Fruit fly (Drosophila melanogaster) whole organism, embryonic: ENCODE data around the gene stg1.

Source experiments
- Atf3 ChIP-seq: fragments of 200-800 bp; sonication (Bioruptor generic); optimal IDR thresholded peaks from 3 replicates; lab custom pipeline; 2016; ENCODE audit warnings: missing biosample characterization, missing genetic modification characterization
- Awh ChIP-seq: fragments of 200-800 bp; sonication (Bioruptor generic); IDR thresholded peaks from 2 replicates; pipeline ENCODE4, ENCODE4 v1.3.6; 2022; ENCODE audit warnings: missing biosample characterization, missing genetic modification characterization
- CG10209 ChIP-seq: fragments of 200-800 bp; sonication (Bioruptor generic); optimal IDR thresholded peaks from 3 replicates; lab custom pipeline; 2017; ENCODE audit warnings: missing biosample characterization, mild to moderate bottlenecking, missing genetic modification characterization, missing genetic modification reagents
- CG11398 ChIP-seq: fragments of 200-800 bp; sonication (Bioruptor generic); optimal IDR thresholded peaks from 2 replicates; lab custom pipeline; 2016; ENCODE audit warnings: missing biosample characterization, missing genetic modification characterization
- CG12744 ChIP-seq: fragments of 200-800 bp; sonication (Bioruptor generic); optimal IDR thresholded peaks from 2 replicates; lab custom pipeline; 2016; ENCODE audit warnings: missing biosample characterization, missing genetic modification characterization
- CG15514 ChIP-seq: fragments of 200-800 bp; sonication (Bioruptor generic); optimal IDR thresholded peaks from 3 replicates; lab custom pipeline; 2017; ENCODE audit warnings: missing biosample characterization, missing genetic modification characterization, mild to moderate bottlenecking, moderate library complexity, missing genetic modification reagents
- CG16813 ChIP-seq: fragments of 200-800 bp; sonication (Bioruptor generic); IDR thresholded peaks from 3 replicates; pipeline ENCODE4 v1.3.6; 2022; ENCODE audit warnings: missing biosample characterization, missing genetic modification characterization; ENCODE audit not compliant: partially characterized antibody
- CG16815 ChIP-seq: fragments of 200-800 bp; sonication (Bioruptor generic); optimal IDR thresholded peaks from 3 replicates; lab custom pipeline; 2017; ENCODE audit warnings: missing biosample characterization, mild to moderate bottlenecking, missing genetic modification characterization
- CG17186 ChIP-seq: fragments of 200-800 bp; sonication (Bioruptor generic); optimal IDR thresholded peaks from 3 replicates; lab custom pipeline; 2017; ENCODE audit warnings: missing biosample characterization, missing genetic modification reagents, missing genetic modification characterization
- CG1792 ChIP-seq: fragments of 200-800 bp; sonication (Bioruptor generic); optimal IDR thresholded peaks from 2 replicates; lab custom pipeline; 2016; ENCODE audit warnings: missing biosample characterization, missing genetic modification characterization
- CG31441 ChIP-seq: fragments of 200-800 bp; sonication (Bioruptor generic); IDR thresholded peaks from 2 replicates; pipeline ENCODE4 v1.3.6; 2022; ENCODE audit warnings: missing biosample characterization, missing genetic modification characterization
- CG32772 ChIP-seq: fragments of 200-800 bp; sonication (Bioruptor generic); IDR thresholded peaks from 2 replicates; pipeline ENCODE4 v1.3.6; 2022; ENCODE audit warnings: missing biosample characterization, missing genetic modification characterization
- CG3281 ChIP-seq: fragments of 200-800 bp; sonication (Bioruptor generic); optimal IDR thresholded peaks from 3 replicates; lab custom pipeline; 2017; ENCODE audit warnings: missing biosample characterization, mild to moderate bottlenecking, missing genetic modification characterization
- CG4707 ChIP-seq: fragments of 200-800 bp; sonication (Bioruptor generic); optimal IDR thresholded peaks from 2 replicates; lab custom pipeline; 2018; ENCODE audit warnings: missing biosample characterization, mild to moderate bottlenecking, missing genetic modification characterization, moderate library complexity
- CG6254 ChIP-seq: fragments of 200-800 bp; sonication (Bioruptor generic); optimal IDR thresholded peaks from 3 replicates; lab custom pipeline; 2017; ENCODE audit warnings: mild to moderate bottlenecking, missing biosample characterization, missing genetic modification reagents, missing genetic modification characterization
- CG6689 ChIP-seq: fragments of 200-800 bp; sonication (Bioruptor generic); IDR thresholded peaks from 2 replicates; pipeline ENCODE4 v1.3.6; 2022; ENCODE audit warnings: missing biosample characterization, missing genetic modification characterization
- CG7928 ChIP-seq: fragments of 200-800 bp; sonication (Bioruptor generic); optimal IDR thresholded peaks from 2 replicates; lab custom pipeline; 2017; ENCODE audit warnings: missing biosample characterization, mild to moderate bottlenecking, missing genetic modification characterization
- CG8765 ChIP-seq: fragments of 200-800 bp; sonication (Bioruptor generic); IDR thresholded peaks from 2 replicates; pipeline ENCODE4 v1.3.6; 2022; ENCODE audit warnings: missing biosample characterization, missing genetic modification characterization
- Dek ChIP-seq: fragments of 200-800 bp; sonication (Bioruptor generic); optimal IDR thresholded peaks from 3 replicates; lab custom pipeline; 2019; ENCODE audit warnings: missing biosample characterization, mild to moderate bottlenecking, missing genetic modification characterization, moderate library complexity
- Dref ChIP-seq: fragments of 200-800 bp; sonication (Bioruptor generic); IDR thresholded peaks from 2 replicates; pipeline ENCODE4 v1.3.6; 2022; ENCODE audit warnings: missing biosample characterization, missing genetic modification characterization
- Drgx ChIP-seq: fragments of 200-800 bp; sonication (Bioruptor generic); IDR thresholded peaks from 2 replicates; pipeline ENCODE4 v1.3.6; 2022; ENCODE audit warnings: missing biosample characterization, missing genetic modification characterization
- HLHmδ ChIP-seq: fragments of 200-800 bp; sonication (Bioruptor generic); optimal IDR thresholded peaks from 2 replicates; lab custom pipeline; 2018; ENCODE audit warnings: missing biosample characterization, mild to moderate bottlenecking, missing genetic modification characterization, moderate library complexity
- MTF-1 ChIP-seq: fragments of 200-800 bp; sonication (Bioruptor generic); optimal IDR thresholded peaks from 2 replicates; lab custom pipeline; 2018; ENCODE audit warnings: missing biosample characterization, mild to moderate bottlenecking, missing genetic modification characterization, borderline replicate concordance
- Mrtf ChIP-seq: fragments of 200-800 bp; sonication (Bioruptor generic); IDR thresholded peaks from 3 replicates; pipeline ENCODE4 v1.3.6; 2022; ENCODE audit warnings: missing biosample characterization, missing genetic modification characterization
- Nf-YA ChIP-seq: fragments of 200-800 bp; sonication (Bioruptor generic); IDR thresholded peaks from 2 replicates; pipeline ENCODE4 v1.3.6; 2022; ENCODE audit warnings: missing biosample characterization, missing genetic modification characterization
- Nf-YB ChIP-seq: fragments of 200-800 bp; sonication (Bioruptor generic); optimal IDR thresholded peaks from 3 replicates; lab custom pipeline; 2019; ENCODE audit warnings: missing biosample characterization, mild to moderate bottlenecking, missing genetic modification characterization, moderate library complexity
- Oli ChIP-seq: fragments of 200-800 bp; sonication (Bioruptor generic); optimal IDR thresholded peaks from 2 replicates; lab custom pipeline; 2018; ENCODE audit warnings: missing biosample characterization, mild to moderate bottlenecking, missing genetic modification characterization, moderate library complexity
- Poxn ChIP-seq: fragments of 200-800 bp; sonication (Bioruptor generic); IDR thresholded peaks from 2 replicates; pipeline ENCODE4 v1.3.6; 2022; ENCODE audit warnings: missing biosample characterization, missing genetic modification characterization
- Rx ChIP-seq: fragments of 200-800 bp; sonication (Bioruptor generic); IDR thresholded peaks from 2 replicates; pipeline ENCODE4 v1.3.6; 2022; ENCODE audit warnings: missing biosample characterization, missing genetic modification characterization
- Ssrp ChIP-seq: fragments of 200-800 bp; sonication (Bioruptor generic); optimal IDR thresholded peaks from 2 replicates; lab custom pipeline; 2018; ENCODE audit warnings: missing biosample characterization, mild to moderate bottlenecking, missing genetic modification characterization, moderate library complexity
- aop ChIP-seq: fragments of 200-800 bp; sonication (Bioruptor generic); IDR thresholded peaks from 2 replicates; pipeline ENCODE4 v1.3.6; 2022; ENCODE audit warnings: missing biosample characterization, missing genetic modification characterization
- ase ChIP-seq: fragments of 200-800 bp; sonication (Bioruptor generic); IDR thresholded peaks from 3 replicates; pipeline ENCODE4 v1.3.6; 2022; ENCODE audit warnings: missing biosample characterization, missing genetic modification characterization
- ash1 ChIP-seq: fragments of 200-800 bp; sonication (Bioruptor generic); optimal IDR thresholded peaks from 2 replicates; lab custom pipeline; 2018; ENCODE audit warnings: missing biosample characterization, mild to moderate bottlenecking, missing genetic modification characterization
- bab2 ChIP-seq: fragments of 200-800 bp; sonication (Bioruptor generic); optimal IDR thresholded peaks from 2 replicates; lab custom pipeline; 2016; ENCODE audit warnings: missing biosample characterization, missing genetic modification characterization
- bbx ChIP-seq: fragments of 200-800 bp; sonication (Bioruptor generic); IDR thresholded peaks from 2 replicates; pipeline ENCODE4 v1.3.6; 2022; ENCODE audit warnings: missing biosample characterization, missing genetic modification characterization; ENCODE audit not compliant: partially characterized antibody
- br ChIP-seq: fragments of >200 bp; optimal IDR thresholded peaks from 2 replicates; lab custom pipeline; 2017
- cato ChIP-seq: fragments of 200-800 bp; sonication (Bioruptor generic); optimal IDR thresholded peaks from 2 replicates; lab custom pipeline; 2016; ENCODE audit warnings: missing biosample characterization, missing genetic modification characterization, borderline replicate concordance
- caup ChIP-seq: fragments of 200-800 bp; sonication (Bioruptor generic); optimal IDR thresholded peaks from 3 replicates; lab custom pipeline; 2017; ENCODE audit warnings: missing biosample characterization, mild to moderate bottlenecking, missing genetic modification characterization, moderate library complexity; ENCODE audit not compliant: severe bottlenecking
- ci ChIP-seq: fragments of 200-800 bp; sonication (Bioruptor generic); IDR thresholded peaks from 3 replicates; pipeline ENCODE4 v1.3.6; 2022; ENCODE audit warnings: missing biosample characterization, missing genetic modification characterization
- corto ChIP-seq: fragments of 200-800 bp; sonication (Bioruptor generic); optimal IDR thresholded peaks from 2 replicates; lab custom pipeline; 2016; ENCODE audit warnings: missing biosample characterization, mild to moderate bottlenecking, missing genetic modification characterization, moderate library complexity
- dysf ChIP-seq: fragments of 200-800 bp; sonication (Bioruptor generic); IDR thresholded peaks from 3 replicates; pipeline ENCODE4 v1.3.6; 2022; ENCODE audit warnings: missing biosample characterization, missing genetic modification characterization
- lab ChIP-seq: fragments of 200-800 bp; sonication (Bioruptor generic); optimal IDR thresholded peaks from 3 replicates; lab custom pipeline; 2017; ENCODE audit warnings: missing biosample characterization, missing genetic modification characterization, mild to moderate bottlenecking, moderate library complexity, missing genetic modification reagents
- pros ChIP-seq: fragments of 200-800 bp; sonication (Bioruptor generic); optimal IDR thresholded peaks from 3 replicates; lab custom pipeline; 2019; ENCODE audit warnings: missing biosample characterization, mild to moderate bottlenecking, missing genetic modification characterization, moderate library complexity
- sens-2 ChIP-seq: fragments of 200-800 bp; sonication (Bioruptor generic); IDR thresholded peaks from 2 replicates; pipeline ENCODE4 v1.3.6; 2022; ENCODE audit warnings: missing biosample characterization, missing genetic modification characterization
- tx ChIP-seq: fragments of 200-800 bp; sonication (Bioruptor generic); optimal IDR thresholded peaks from 2 replicates; lab custom pipeline; 2016; ENCODE audit warnings: missing biosample characterization, missing genetic modification characterization
- vnd ChIP-seq: fragments of 200-800 bp; sonication (Bioruptor generic); IDR thresholded peaks from 3 replicates; pipeline ENCODE4 v1.3.6; 2022; ENCODE audit warnings: missing biosample characterization, missing genetic modification characterization; ENCODE audit not compliant: partially characterized antibody
- yki ChIP-seq: fragments of >200 bp; optimal IDR thresholded peaks from 3 replicates; lab custom pipeline; 2018
- z ChIP-seq: fragments of 200-800 bp; sonication (Bioruptor generic); IDR thresholded peaks from 3 replicates; pipeline ENCODE4 v1.3.6; 2022; ENCODE audit warnings: missing biosample characterization, missing genetic modification characterization
- zf30C ChIP-seq: fragments of 200-800 bp; sonication (Bioruptor generic); optimal IDR thresholded peaks from 3 replicates; lab custom pipeline; 2018; ENCODE audit warnings: missing biosample characterization, mild to moderate bottlenecking, missing genetic modification characterization

The stg1 gene

dm6 chrX:21053099-21053715 lies 40.4 kb upstream of the stg1 start (continued):
- TF ChIP-seq ase (GFP tag; lab: Robert Waterston, UW) = 0 out of 3 replicates have a peak, but pooled peaks have one; percentile 51
- peak; percentile 85 for TF ChIP-seq CG16813
- TF ChIP-seq CG16815 (GFP tag; lab: Kevin White, UChicago) = no peak
- no peak for TF ChIP-seq tx (GFP tag; lab: Kevin White, UChicago)
- peak; percentile 49; the same call in 1 of the 2 replicates for TF ChIP-seq Drgx (GFP tag; lab: Robert Waterston, UW)
- peak; percentile 33; the same call in 1 of the 2 replicates for TF ChIP-seq aop (GFP tag; lab: Robert Waterston, UW)
- TF ChIP-seq CG7928 = peak; percentile 89
- no peak for TF ChIP-seq Poxn
- no peak for TF ChIP-seq corto (GFP tag; lab: Kevin White, UChicago)
- peak; percentile 89 for TF ChIP-seq CG15514 (GFP tag; lab: Kevin White, UChicago)
- peak; percentile 79 for TF ChIP-seq bbx
- peak; percentile 75 for TF ChIP-seq CG1792 (GFP tag; lab: Kevin White, UChicago)
- TF ChIP-seq Mrtf (GFP tag; lab: Robert Waterston, UW) = peak; percentile 39; the same call in 1 of the 3 replicates
- no peak for TF ChIP-seq pros (GFP tag; lab: Kevin White, UChicago)
- peak; percentile 88 for TF ChIP-seq CG3281
- no peak for TF ChIP-seq z (GFP tag; lab: Robert Waterston, UW)
- peak; percentile 36; the same call in 1 of the 2 replicates for TF ChIP-seq CG32772 (GFP tag; lab: Robert Waterston, UW)
- TF ChIP-seq CG6689 = peak; percentile 24; the same call in 1 of the 2 replicates
- TF ChIP-seq Oli = peak; percentile 47
- peak; percentile 52 for TF ChIP-seq Nf-YB (GFP tag; lab: Kevin White, UChicago)
- no peak for TF ChIP-seq br
- peak; percentile 62 for TF ChIP-seq Atf3 (GFP tag; lab: Kevin White, UChicago)
- TF ChIP-seq cato (GFP tag; lab: Kevin White, UChicago) = peak; percentile 27
- peak; percentile 35 for TF ChIP-seq Dek (tag; lab: Kevin White, UChicago)
- peak; percentile 70 for TF ChIP-seq CG10209 (GFP tag; lab: Kevin White, UChicago)
- peak; percentile 1 for TF ChIP-seq Ssrp (tag; lab: Kevin White, UChicago)
- TF ChIP-seq Dref = peak; percentile 88
- peak; percentile 93 for TF ChIP-seq ci
- peak; percentile 24 for TF ChIP-seq CG12744 (GFP tag; lab: Kevin White, UChicago)
- TF ChIP-seq lab (GFP tag; lab: Kevin White, UChicago) = peak; percentile 89
- peak; percentile 87 for TF ChIP-seq ash1
- TF ChIP-seq yki (lab: Kevin White, UChicago) = no peak
- peak; percentile 64 for TF ChIP-seq CG31441
- TF ChIP-seq sens-2 = peak; percentile 41; the same call in 1 of the 2 replicates
- TF ChIP-seq vnd (GFP tag; lab: Robert Waterston, UW) = peak; percentile 80
- TF ChIP-seq HLHmδ (GFP tag; lab: Kevin White, UChicago) = peak; percentile 99
- TF ChIP-seq caup (GFP tag; lab: Kevin White, UChicago) = peak; percentile 93
- TF ChIP-seq zf30C (GFP tag; lab: Kevin White, UChicago) = peak; percentile 47
- TF ChIP-seq Awh (GFP tag; lab: Robert Waterston, UW) = peak; percentile 70
- peak; percentile 95 for TF ChIP-seq MTF-1 (GFP tag; lab: Kevin White, UChicago)
- peak; percentile 45 for TF ChIP-seq CG8765 (GFP tag; lab: Robert Waterston, UW)
- peak; percentile 38; the same call in 1 of the 2 replicates for TF ChIP-seq Rx
- TF ChIP-seq dysf = peak; percentile 63; the same call in 2 of the 3 replicates
- peak; percentile 31 for TF ChIP-seq CG6254
- TF ChIP-seq CG11398 = peak; percentile 64
- TF ChIP-seq CG4707 = peak; percentile 82
- peak; percentile 20 for TF ChIP-seq bab2 (GFP tag; lab: Kevin White, UChicago)
- TF ChIP-seq CG17186 = peak; percentile 79
- TF ChIP-seq Nf-YA (GFP tag; lab: Robert Waterston, UW) = peak; percentile 47; the same call in 1 of the 2 replicates
